Worm (Caenorhabditis elegans) whole organism, L4/young adult: ENCODE measurements around the gene clpr-2.

Experiments used
- W03F9.2 ChIP-seq: fragments of 150-350 bp; optimal IDR thresholded peaks from 2 replicates; lab custom pipeline; 2014; ENCODE audit warnings: missing biosample characterization, missing genetic modification characterization
- dao-5 ChIP-seq: sonication (generic microtip); optimal IDR thresholded peaks from 2 replicates; lab custom pipeline; 2016; ENCODE audit warnings: missing genotype, missing genetic modification characterization, moderate library complexity, missing compliant biosample characterization
- him-1 ChIP-seq: sonication (generic microtip); optimal IDR thresholded peaks from 2 replicates; lab custom pipeline; 2016; ENCODE audit warnings: missing genotype, missing genetic modification reagents, missing genetic modification characterization, missing compliant biosample characterization

clpr-2 gene

DNA sequence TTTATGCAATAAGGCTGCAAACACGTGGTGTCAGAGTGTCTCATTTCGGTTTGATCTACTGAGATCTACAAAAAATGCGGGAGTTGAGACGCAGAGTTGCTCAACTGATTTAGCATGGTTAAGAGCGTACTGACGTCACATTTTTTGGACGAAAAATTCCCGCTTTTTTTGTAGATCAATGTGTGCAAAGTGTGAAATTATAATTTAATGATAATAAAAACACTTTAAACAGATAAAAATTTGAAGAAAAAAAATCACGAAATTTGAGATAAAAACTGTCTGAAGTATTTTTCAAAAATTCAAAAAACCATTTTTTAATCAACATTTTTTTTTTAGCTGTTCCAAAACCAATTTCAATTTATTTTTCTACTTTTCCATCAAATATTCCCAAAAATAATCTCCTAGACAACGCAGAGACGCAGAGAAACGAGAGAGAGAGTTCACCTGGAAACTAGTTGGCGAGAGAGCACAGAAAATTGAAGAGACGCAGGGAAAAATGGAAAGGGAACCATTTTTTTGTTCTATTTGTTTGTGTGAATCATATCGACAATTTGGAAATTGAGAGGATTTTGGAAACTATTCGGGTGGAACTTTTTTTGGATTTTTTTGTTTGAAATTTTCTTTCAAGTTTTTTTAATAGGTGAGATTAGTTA is 38.4 kb downstream of the clpr-2 start:
- no peak for TF ChIP-seq W03F9.2 (tag; lab: Kevin White, UChicago)
- TF ChIP-seq dao-5 (tag; lab: Kevin White, UChicago), result no peak
- TF ChIP-seq him-1 (tag; lab: Kevin White, UChicago), result no peak

DNA sequence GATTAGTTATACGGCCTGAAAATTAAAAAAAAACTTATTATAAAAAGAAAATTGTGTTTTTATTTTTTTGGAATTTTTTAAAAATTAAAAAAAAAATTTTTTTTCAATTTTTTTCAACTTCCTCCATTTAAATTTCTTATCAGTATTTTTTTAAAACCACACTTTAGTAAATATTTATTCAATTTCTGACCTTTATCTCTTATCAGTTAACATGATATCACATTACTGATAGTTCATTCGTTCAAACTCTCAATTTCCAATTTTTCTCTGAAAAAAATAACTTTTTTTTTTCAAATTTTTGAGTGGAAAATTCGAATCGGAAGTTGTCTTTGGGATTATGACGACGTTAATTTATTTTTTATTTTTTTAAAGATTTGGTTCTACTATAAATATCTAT is 39.0 kb downstream of the clpr-2 start:
- TF ChIP-seq him-1 (tag; lab: Kevin White, UChicago), result no peak
- TF ChIP-seq W03F9.2 (tag; lab: Kevin White, UChicago), result no peak
- TF ChIP-seq dao-5 (tag; lab: Kevin White, UChicago), result no peak

ce11 chrII:1298169-1298568 is 39.4 kb downstream of the clpr-2 start, which contains the start of gene Y57G7A.1:
Gene Y57G7A.1 (plus strand): TSS chrII:1298469.
- TF ChIP-seq dao-5 (tag; lab: Kevin White, UChicago), result no peak
- TF ChIP-seq him-1 (tag; lab: Kevin White, UChicago), result no peak
- TF ChIP-seq W03F9.2 (tag; lab: Kevin White, UChicago), result no peak

- no peak for TF ChIP-seq W03F9.2 (tag; lab: Kevin White, UChicago)
- no peak for TF ChIP-seq dao-5 (tag; lab: Kevin White, UChicago)
- TF ChIP-seq him-1 (tag; lab: Kevin White, UChicago), result no peak
Observed at ce11 chrII:1301554-1301953, 42.8 kb downstream of the clpr-2 start, which contains the start of gene glb-31. Gene glb-31 (minus strand): TSS chrII:1301654.

DNA sequence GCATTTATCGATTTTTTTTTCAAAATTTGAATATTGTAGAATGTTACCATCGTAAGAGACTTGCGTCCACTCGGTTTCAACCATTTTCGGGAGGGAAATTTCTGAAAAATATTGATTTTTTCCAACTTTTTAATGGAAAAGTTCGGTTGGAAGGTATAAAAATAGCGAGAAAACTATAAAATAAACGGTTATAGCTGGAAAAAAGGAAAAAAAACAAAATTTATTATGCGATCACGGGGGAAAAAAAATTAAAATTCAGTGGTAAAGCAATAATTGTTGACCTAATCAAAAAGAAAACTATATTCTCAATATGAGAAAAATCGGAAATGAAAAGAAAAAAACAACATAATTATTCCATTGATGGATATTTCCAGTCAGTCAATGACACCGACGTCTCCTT is 47.3 kb downstream of the clpr-2 start, which contains the start of gene emc-2:
Gene emc-2 (minus strand): TSS at position 101 of the 400 bp plus-strand sequence.
- no peak for TF ChIP-seq dao-5 (tag; lab: Kevin White, UChicago)
- TF ChIP-seq W03F9.2 (tag; lab: Kevin White, UChicago), result no peak
- no peak for TF ChIP-seq him-1 (tag; lab: Kevin White, UChicago)

ce11 chrII:1306550-1306949 is 47.8 kb downstream of the clpr-2 start:
- peak; percentile 34 for TF ChIP-seq W03F9.2 (tag; lab: Kevin White, UChicago)
- no peak for TF ChIP-seq him-1 (tag; lab: Kevin White, UChicago)

DNA sequence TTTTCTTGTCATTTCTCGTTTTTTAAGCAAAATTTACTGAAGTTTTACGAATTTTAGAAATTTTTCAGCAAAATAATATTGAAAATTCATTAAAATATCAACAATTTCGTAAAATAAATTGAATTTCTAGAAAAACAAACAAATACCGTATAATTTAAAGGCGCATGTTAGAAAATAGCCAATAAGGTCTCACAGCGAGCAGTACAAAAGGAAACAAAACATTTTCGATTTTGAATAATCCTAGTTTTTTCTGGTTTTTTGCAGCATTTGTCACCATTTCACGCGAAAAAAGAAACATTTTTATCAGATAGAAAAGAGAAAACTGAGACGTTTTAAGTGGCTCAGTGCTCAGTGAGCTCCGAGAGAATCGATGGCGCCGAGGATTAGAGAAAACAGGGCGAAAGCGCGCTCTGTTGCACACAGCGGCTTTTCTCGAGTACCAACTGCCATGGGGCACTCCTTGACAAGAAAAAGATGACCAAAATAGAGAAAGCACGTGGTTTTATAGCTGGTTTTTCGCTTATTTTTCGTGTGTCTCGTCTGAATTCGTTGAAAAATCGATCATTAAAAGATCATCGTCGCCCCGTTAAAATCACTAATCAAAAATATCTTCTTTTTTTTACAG is 51.3 kb downstream of the clpr-2 start, which contains the start of the genes alh-6 and fcho-1:
Gene alh-6 (minus strand): TSS at position 242 of the 625 bp plus-strand sequence.
Gene fcho-1 (plus strand): TSS at position 624 of the 625 bp plus-strand sequence.
- peak; percentile 10 for TF ChIP-seq W03F9.2 (tag; lab: Kevin White, UChicago)
- no peak for TF ChIP-seq dao-5 (tag; lab: Kevin White, UChicago)
